Worm (Caenorhabditis elegans): ENCODE results near the gene srh-298.
"Not testable (repeated sequence)": the region's sequence is repeated elsewhere in the genome, so short reads cannot be mapped to it uniquely, and the experiment has no call there.

srh-298 gene

ce11 chrV:17859519-17859918, 40.9 kb downstream of the srh-298 start:
- TF ChIP-seq nhr-120 (GFP tag; IDR thresholded peaks at IDR 0.05) (no peak), xnd-1 (tag; optimal IDR thresholded peaks at IDR 0.05) (peak; percentile 78), madf-8 (GFP tag; conservative IDR thresholded peaks at IDR 0.05) (peak; percentile 67), attf-5 (GFP tag; optimal IDR thresholded peaks at IDR 0.05) (no peak), snpc-4 (GFP tag; optimal IDR thresholded peaks at IDR 0.05) (no peak), snpc-4 (tag; optimal IDR thresholded peaks at IDR 0.05) (peak in 1 of 4 experiments; percentile 4), mcd-1 (GFP tag; IDR thresholded peaks at IDR 0.05) (peak; percentile 19; the same call in 1 of the 2 replicates), efl-1 (GFP tag; optimal IDR thresholded peaks at IDR 0.05) (no peak), F33H1.4 (GFP tag; IDR thresholded peaks at IDR 0.05) (peak; percentile 91), B0336.3 (GFP tag; IDR thresholded peaks at IDR 0.05) (no peak), lsl-1 (GFP tag; optimal IDR thresholded peaks at IDR 0.05) (peak; percentile 93), lin-54 (GFP tag; optimal IDR thresholded peaks at IDR 0.05) (peak; percentile 19), hmg-1.2 (GFP tag; IDR thresholded peaks at IDR 0.05) (no peak), him-1 (tag; optimal IDR thresholded peaks at IDR 0.05) (no peak), nhr-90 (tag; optimal IDR thresholded peaks at IDR 0.05) (no peak), egl-44 (GFP tag; IDR thresholded peaks at IDR 0.05) (no peak), F57A8.1 (GFP tag; optimal IDR thresholded peaks at IDR 0.05) (no peak), D2030.7 (GFP tag; IDR thresholded peaks at IDR 0.05) (peak; percentile 21; the same call in 1 of the 2 replicates), ztf-22 (GFP tag; optimal IDR thresholded peaks at IDR 0.05) (no peak), madf-6 (GFP tag; IDR thresholded peaks at IDR 0.05) (peak; percentile 72), die-1 (tag; optimal IDR thresholded peaks at IDR 0.05) (no peak), akir-1 (GFP tag; optimal IDR thresholded peaks at IDR 0.05) (no peak)

ce11 chrV:17865309-17865708, 46.6 kb downstream of the srh-298 start, which contains the start of gene Y59A8A.8:
TSS of gene Y59A8A.8 (plus strand) at chrV:17865609.
- not testable (repeated sequence) for TF ChIP-seq B0261.1, dpff-1, rec-8 (tag; optimal IDR thresholded peaks at IDR 0.05)

ce11 chrV:17870569-17870968, 51.9 kb downstream of the srh-298 start, which contains the start of gene csn-1:
TSS of gene csn-1 (minus strand) at chrV:17870651.
- TF ChIP-seq lin-54 (GFP tag; optimal IDR thresholded peaks at IDR 0.05), result peak; percentile 28
- no peak for TF ChIP-seq egrh-3 (GFP tag; IDR thresholded peaks at IDR 0.05)
- TF ChIP-seq ztf-28 (GFP tag; IDR thresholded peaks at IDR 0.05), result no peak
- TF ChIP-seq mcd-1 (GFP tag; IDR thresholded peaks at IDR 0.05), result peak; percentile 92
- TF ChIP-seq attf-3 (GFP tag; conservative IDR thresholded peaks at IDR 0.05), result no peak
- TF ChIP-seq snpc-3.4 (tag; optimal IDR thresholded peaks at IDR 0.05), result peak; percentile 39
- TF ChIP-seq snpc-4 (GFP tag; optimal IDR thresholded peaks at IDR 0.05), result no peak
- peak in 1 of 4 experiments; percentile 34 for TF ChIP-seq snpc-4 (tag; optimal IDR thresholded peaks at IDR 0.05)
- TF ChIP-seq hmg-1.2 (GFP tag; IDR thresholded peaks at IDR 0.05), result peak; percentile 94
- peak; percentile 45; the same call in 1 of the 2 replicates for TF ChIP-seq madf-6 (GFP tag; IDR thresholded peaks at IDR 0.05)
- 0 out of 2 replicates have a peak, but pooled peaks have one; percentile 20 for TF ChIP-seq attf-6 (GFP tag; IDR thresholded peaks at IDR 0.05)
- TF ChIP-seq hmg-20 (GFP tag; IDR thresholded peaks at IDR 0.05), result no peak
